Worm (Caenorhabditis elegans): ENCODE results near the gene mif-1.
A peak's percentile ranks its signal among the peaks of the same experiment; 100 is the strongest.

Gene mif-1

DNA sequence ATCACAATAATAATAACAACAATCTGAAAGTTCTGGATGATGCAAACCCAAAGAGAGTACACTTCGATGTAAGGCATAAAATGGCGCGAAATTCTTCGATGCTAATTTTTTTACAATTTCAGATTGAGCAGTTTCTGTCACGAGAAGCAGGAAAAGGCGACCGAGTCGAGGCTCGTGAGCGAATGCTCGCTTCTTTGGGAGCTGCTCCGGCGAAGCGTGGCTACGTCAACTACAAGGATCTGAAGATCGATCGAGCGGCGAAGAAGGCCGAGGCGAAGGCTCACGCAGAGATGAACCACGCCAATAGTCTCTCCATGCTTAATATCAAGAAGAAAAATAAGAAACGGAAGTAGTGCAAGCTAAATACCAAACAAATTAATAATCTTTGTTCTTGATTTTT, 23.9 kb upstream of the mif-1 start:
- no peak for TF ChIP-seq sptf-1 (tag; optimal IDR thresholded peaks at IDR 0.05)
- no peak for TF ChIP-seq drap-1 (GFP tag; optimal IDR thresholded peaks at IDR 0.05)
- TF ChIP-seq ces-1 (GFP tag; optimal IDR thresholded peaks at IDR 0.05): no peak

DNA sequence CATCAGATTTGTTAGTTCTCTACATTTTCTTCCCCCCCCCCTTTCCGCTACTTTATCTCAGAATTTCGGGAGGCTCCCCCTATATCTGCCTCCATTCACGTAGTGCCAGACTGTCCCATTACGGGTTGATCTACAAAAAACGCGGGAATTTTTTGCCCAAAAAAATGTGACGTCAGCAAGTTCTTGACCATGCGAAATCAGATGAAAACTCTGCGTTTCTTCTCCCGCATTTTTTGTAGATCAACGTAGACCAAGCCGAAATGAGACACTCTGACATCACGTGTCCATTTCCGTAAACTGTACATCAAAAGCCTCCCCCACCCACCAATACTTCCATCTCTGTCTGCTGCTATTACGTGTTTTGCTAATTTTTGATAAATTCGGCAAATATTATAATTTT, 23.4 kb upstream of the mif-1 start:
- TF ChIP-seq nhr-237 (tag; optimal IDR thresholded peaks at IDR 0.05) (no peak), unc-120 (tag; optimal IDR thresholded peaks at IDR 0.05; ENCODE audit: poor library complexity, severe bottlenecking) (no peak), drap-1 (GFP tag; optimal IDR thresholded peaks at IDR 0.05) (no peak), lsy-2 (tag; optimal IDR thresholded peaks at IDR 0.05) (no peak), tbx-8 (GFP tag; optimal IDR thresholded peaks at IDR 0.05) (no peak), flh-1 (GFP tag; optimal IDR thresholded peaks at IDR 0.05) (no peak), ceh-43 (GFP tag; optimal IDR thresholded peaks at IDR 0.05) (no peak), ceh-39 (tag; optimal IDR thresholded peaks at IDR 0.05) (no peak)

DNA sequence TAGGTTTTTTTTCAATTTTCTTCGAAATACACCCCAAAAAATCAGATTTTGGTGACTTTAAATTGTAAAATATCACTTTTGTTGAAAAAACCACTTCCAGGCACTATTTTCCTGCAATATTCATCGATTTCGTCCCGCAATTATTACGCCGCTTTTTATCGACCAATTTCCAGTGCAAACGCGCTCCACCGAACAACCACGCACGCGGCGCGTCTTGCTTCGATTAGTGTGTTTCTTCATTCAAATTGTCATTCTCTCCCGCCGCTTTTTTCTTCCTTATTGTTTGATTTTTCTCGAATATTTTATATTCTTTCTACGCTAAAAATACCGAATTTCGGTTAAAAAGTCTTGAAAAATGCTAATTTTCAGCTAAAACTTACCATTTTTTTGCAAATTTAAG, 22.3 kb upstream of the mif-1 start:
- TF ChIP-seq nhr-28 (tag; optimal IDR thresholded peaks at IDR 0.05) (no peak), cnd-1 (tag; optimal IDR thresholded peaks at IDR 0.05) (peak; percentile 10), ceh-43 (GFP tag; optimal IDR thresholded peaks at IDR 0.05) (peak; percentile 39), mls-2 (tag; optimal IDR thresholded peaks at IDR 0.05) (peak; percentile 42), ceh-83 (GFP tag; optimal IDR thresholded peaks at IDR 0.05) (no peak), ces-1 (GFP tag; optimal IDR thresholded peaks at IDR 0.05) (peak; percentile 50), flh-1 (GFP tag; optimal IDR thresholded peaks at IDR 0.05) (no peak), mep-1 (tag; optimal IDR thresholded peaks at IDR 0.05) (peak; percentile 71), blmp-1 (tag; optimal IDR thresholded peaks at IDR 0.05) (no peak), nhr-2 (tag; optimal IDR thresholded peaks at IDR 0.05) (no peak), lin-13 (tag; optimal IDR thresholded peaks at IDR 0.05) (peak; percentile 80), mab-5 (tag; optimal IDR thresholded peaks at IDR 0.05) (peak; percentile 14), pha-4 (tag; optimal IDR thresholded peaks at IDR 0.05) (peak; percentile 66), ztf-11 (tag; optimal IDR thresholded peaks at IDR 0.05) (no peak), sem-2 (GFP tag; optimal IDR thresholded peaks at IDR 0.05) (no peak), elt-3 (tag; optimal IDR thresholded peaks at IDR 0.05) (no peak), unc-39 (tag; optimal IDR thresholded peaks at IDR 0.05) (no peak), nhr-12 (tag; optimal IDR thresholded peaks at IDR 0.05) (no peak), nhr-76 (tag; optimal IDR thresholded peaks at IDR 0.05) (no peak), bed-3 (GFP tag; optimal IDR thresholded peaks at IDR 0.05) (no peak), elt-1 (tag; optimal IDR thresholded peaks at IDR 0.05; ENCODE audit: borderline replicate concordance, insufficient read depth) (no peak), lsy-2 (tag; optimal IDR thresholded peaks at IDR 0.05) (peak; percentile 77), hlh-1 (tag; optimal IDR thresholded peaks at IDR 0.05) (peak; percentile 65), sptf-1 (tag; optimal IDR thresholded peaks at IDR 0.05) (no peak), ceh-39 (tag; optimal IDR thresholded peaks at IDR 0.05) (peak; percentile 89)

DNA sequence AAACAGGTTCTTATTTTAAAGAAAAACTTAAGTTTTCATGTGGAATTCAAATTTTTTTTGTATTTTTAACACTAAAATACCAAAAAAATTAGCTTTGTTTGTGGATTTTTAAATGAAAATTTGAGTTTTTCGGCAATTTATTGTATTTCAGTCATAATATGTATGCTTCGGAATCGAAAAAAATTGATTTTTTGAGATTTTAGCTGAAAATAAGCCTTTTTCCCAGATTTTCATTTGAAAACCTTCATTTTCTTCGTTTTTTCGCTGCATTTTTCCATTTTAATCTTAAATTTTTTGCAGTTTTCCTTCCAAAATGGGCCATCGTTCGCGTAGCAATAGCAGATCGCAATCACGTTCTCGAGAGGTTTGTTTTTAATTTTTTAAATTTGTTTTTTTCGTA, 21.8 kb upstream of the mif-1 start, which contains the start of gene rsp-8:
TSS of gene rsp-8 (plus strand) at position 301 of the 400 bp plus-strand sequence.
- TF ChIP-seq hlh-1 (tag; optimal IDR thresholded peaks at IDR 0.05) (no peak), lin-32 (GFP tag; optimal IDR thresholded peaks at IDR 0.05) (no peak), blmp-1 (tag; optimal IDR thresholded peaks at IDR 0.05) (no peak)

DNA sequence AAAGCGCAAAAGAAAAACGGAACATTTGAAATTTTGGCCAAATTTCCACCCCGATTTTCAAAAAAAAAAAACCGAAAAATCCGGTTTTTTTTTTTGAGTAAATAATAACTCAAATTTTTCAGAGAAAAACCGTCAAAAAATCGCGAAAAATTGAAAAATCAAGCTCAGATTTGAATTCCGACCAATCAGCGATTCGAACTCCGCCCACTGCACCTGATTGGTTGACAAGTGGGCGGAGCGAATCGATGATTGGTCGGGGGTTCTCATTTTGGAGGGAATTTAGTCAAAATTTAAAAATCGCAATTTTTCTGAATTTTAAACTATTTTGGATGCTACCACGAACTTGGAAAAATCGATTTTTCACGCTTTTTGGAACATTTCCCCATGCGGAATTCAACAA, 18.9 kb upstream of the mif-1 start:
- TF ChIP-seq nhr-237 (tag; optimal IDR thresholded peaks at IDR 0.05) (no peak), elt-3 (tag; optimal IDR thresholded peaks at IDR 0.05) (no peak), nhr-28 (tag; optimal IDR thresholded peaks at IDR 0.05) (no peak), tbx-8 (GFP tag; optimal IDR thresholded peaks at IDR 0.05) (no peak), drap-1 (GFP tag; optimal IDR thresholded peaks at IDR 0.05) (no peak), nhr-2 (tag; optimal IDR thresholded peaks at IDR 0.05) (no peak), blmp-1 (tag; optimal IDR thresholded peaks at IDR 0.05) (no peak), mls-2 (tag; optimal IDR thresholded peaks at IDR 0.05) (no peak), M03D4.4 (tag; optimal IDR thresholded peaks at IDR 0.05) (no peak), unc-62 (GFP tag; optimal IDR thresholded peaks at IDR 0.05) (no peak), lin-32 (GFP tag; optimal IDR thresholded peaks at IDR 0.05) (no peak)

All from whole organism, mixed stage, embryonic.